Worm (Caenorhabditis elegans) whole organism, L4 larva: ENCODE data around the gene C13G3.1.

Experiments used
- F10B5.3 ChIP-seq: sonication (generic microtip); optimal IDR thresholded peaks from 2 replicates; lab custom pipeline; 2016; ENCODE audit warnings: mild to moderate bottlenecking, missing genetic modification characterization, missing compliant biosample characterization
- F26F4.8 ChIP-seq: fragments of 200-800 bp; sonication (Bioruptor generic); conservative IDR thresholded peaks from 2 replicates; pipeline ENCODE4 v1.3.6; 2022; ENCODE audit warnings: missing genetic modification characterization, missing compliant biosample characterization
- F37D6.2 ChIP-seq: sonication (generic microtip); optimal IDR thresholded peaks from 2 replicates; lab custom pipeline; 2016; ENCODE audit warnings: mild to moderate bottlenecking, missing genetic modification characterization, missing compliant biosample characterization
- Y105C5A.15 ChIP-seq: fragments of 200-800 bp; sonication (Bioruptor generic); IDR thresholded peaks from 2 replicates; pipeline ENCODE4 v1.3.6; 2022; ENCODE audit warnings: missing genetic modification characterization, missing compliant biosample characterization
- Y48G9A.11 ChIP-seq: fragments of 200-800 bp; sonication (Bioruptor generic); IDR thresholded peaks from 2 replicates; pipeline ENCODE4 v1.3.6; 2022; ENCODE audit warnings: missing genetic modification reagents, missing genetic modification characterization, missing compliant biosample characterization
- Y75B8A.6 ChIP-seq: fragments of 200-800 bp; sonication (Bioruptor generic); IDR thresholded peaks from 2 replicates; pipeline ENCODE4 v1.3.6; 2022; ENCODE audit warnings: missing genetic modification reagents, missing genetic modification characterization, missing compliant biosample characterization
- ama-1 ChIP-seq: fragments of 150-350 bp; optimal IDR thresholded peaks from 2 replicates; lab custom pipeline; 2014; ENCODE audit warnings: inconsistent platforms, mixed read lengths
- ces-1 ChIP-seq: fragments of 150-350 bp; sonication (generic microtip); optimal IDR thresholded peaks from 4 replicates; lab custom pipeline; 2014; ENCODE audit warnings: missing biosample characterization, missing genetic modification reagents, missing genetic modification characterization
- daf-16 ChIP-seq, 3 experiments: sonication (generic microtip); optimal IDR thresholded peaks; 2 replicates each; lab custom pipeline; 2016 to 2017; ENCODE audit warnings: missing genetic modification characterization in 3 of 3, missing genetic modification reagents in 3 of 3, mild to moderate bottlenecking in 2 of 3, missing compliant biosample characterization in 2 of 3, missing biosample characterization in 1 of 3, moderate library complexity in 1 of 3
- daf-19 ChIP-seq: fragments of 200-800 bp; sonication (Bioruptor generic); conservative IDR thresholded peaks from 2 replicates; pipeline ENCODE4 v1.3.6; 2022; ENCODE audit warnings: missing genetic modification characterization, missing compliant biosample characterization
- dmd-6 ChIP-seq: fragments of 200-800 bp; sonication (Bioruptor generic); IDR thresholded peaks from 2 replicates; pipeline ENCODE4 v1.3.6; 2022; ENCODE audit warnings: missing genetic modification reagents, missing genetic modification characterization, missing compliant biosample characterization
- dmd-8 ChIP-seq: fragments of 200-800 bp; sonication (Bioruptor generic); IDR thresholded peaks from 2 replicates; pipeline ENCODE4 v1.3.6; 2022; ENCODE audit warnings: missing genetic modification characterization, missing compliant biosample characterization
- dpl-1 ChIP-seq: fragments of 150-350 bp; optimal IDR thresholded peaks from 2 replicates; lab custom pipeline; 2014; ENCODE audit warnings: missing biosample characterization, missing genetic modification reagents, missing genetic modification characterization
- fkh-10 ChIP-seq: fragments of 150-350 bp; optimal IDR thresholded peaks from 2 replicates; lab custom pipeline; 2014; ENCODE audit warnings: missing biosample characterization, missing genetic modification reagents, missing genetic modification characterization
- hlh-11 ChIP-seq: fragments of 200-800 bp; sonication (Bioruptor generic); optimal IDR thresholded peaks from 2 replicates; lab custom pipeline; 2018; ENCODE audit warnings: mild to moderate bottlenecking, missing genetic modification characterization, missing compliant biosample characterization
- hlh-30 ChIP-seq: sonication (generic microtip); optimal IDR thresholded peaks from 2 replicates; lab custom pipeline; 2017; ENCODE audit warnings: antibody characterized with exemption, mild to moderate bottlenecking, missing genetic modification characterization, missing compliant biosample characterization; ENCODE audit not compliant: insufficient read depth
- hmg-1.1 ChIP-seq: fragments of 200-800 bp; sonication (Bioruptor generic); IDR thresholded peaks from 2 replicates; pipeline ENCODE4 v1.3.6; 2022; ENCODE audit warnings: missing genetic modification reagents, missing genetic modification characterization, missing compliant biosample characterization
- jun-1 ChIP-seq: fragments of 150-350 bp; optimal IDR thresholded peaks from 2 replicates; lab custom pipeline; 2014; ENCODE audit warnings: missing biosample characterization, missing genetic modification reagents, missing genetic modification characterization
- lin-38 ChIP-seq: fragments of 200-800 bp; sonication (Bioruptor generic); IDR thresholded peaks from 2 replicates; pipeline ENCODE4 v1.3.6; 2022; ENCODE audit warnings: missing genetic modification reagents, missing genetic modification characterization, missing compliant biosample characterization
- madf-9 ChIP-seq: fragments of 200-800 bp; sonication (Bioruptor generic); conservative IDR thresholded peaks from 2 replicates; pipeline ENCODE4 v1.3.6; 2022; ENCODE audit warnings: missing genetic modification reagents, missing genetic modification characterization, missing compliant biosample characterization
- mdt-29 ChIP-seq: fragments of 200-800 bp; sonication (Bioruptor generic); IDR thresholded peaks from 2 replicates; pipeline ENCODE4 v1.3.6; 2022; ENCODE audit warnings: missing genetic modification reagents, missing genetic modification characterization, missing compliant biosample characterization
- nhr-237 ChIP-seq: sonication (generic microtip); optimal IDR thresholded peaks from 2 replicates; lab custom pipeline; 2017; ENCODE audit warnings: missing biosample characterization, missing genetic modification characterization
- nhr-25 ChIP-seq: sonication (generic microtip); optimal IDR thresholded peaks from 2 replicates; lab custom pipeline; 2017; ENCODE audit warnings: missing genetic modification characterization, mild to moderate bottlenecking, missing compliant biosample characterization, antibody characterized with exemption, moderate library complexity, borderline replicate concordance; ENCODE audit not compliant: insufficient read depth
- nhr-6 ChIP-seq: fragments of 150-350 bp; optimal IDR thresholded peaks from 2 replicates; lab custom pipeline; 2014; ENCODE audit warnings: missing biosample characterization, missing genetic modification characterization
- pha-4 ChIP-seq, 2 experiments: fragments of 150-350 bp in 1 of 2; fragments of 200-800 bp in 1 of 2; sonication (Bioruptor generic) in 1 of 2; IDR thresholded peaks in 1 of 2; optimal IDR thresholded peaks in 1 of 2; 2 replicates each; pipeline versions ENCODE4 v1.3.6 to Lab custom; 2014 to 2022; ENCODE audit warnings: missing genetic modification characterization in 2 of 2, missing genetic modification reagents in 2 of 2, missing biosample characterization in 1 of 2, missing compliant biosample characterization in 1 of 2
- php-3 ChIP-seq: fragments of 200-800 bp; sonication (Bioruptor generic); IDR thresholded peaks from 2 replicates; pipeline ENCODE4 v1.3.6; 2022; ENCODE audit warnings: missing genetic modification reagents, missing genetic modification characterization, missing compliant biosample characterization
- pqm-1 ChIP-seq: sonication (generic microtip); optimal IDR thresholded peaks from 2 replicates; lab custom pipeline; 2017; ENCODE audit warnings: missing biosample characterization, missing genetic modification characterization
- rbr-2 ChIP-seq: sonication (generic microtip); optimal IDR thresholded peaks from 2 replicates; lab custom pipeline; 2016; ENCODE audit warnings: missing genotype, missing genetic modification characterization, missing compliant biosample characterization
- sdz-12 ChIP-seq: fragments of 200-800 bp; sonication (Bioruptor generic); optimal IDR thresholded peaks from 2 replicates; lab custom pipeline; 2018; ENCODE audit warnings: mild to moderate bottlenecking, missing genetic modification characterization, missing compliant biosample characterization
- skn-1 ChIP-seq: fragments of 150-350 bp; optimal IDR thresholded peaks from 2 replicates; lab custom pipeline; 2014; ENCODE audit warnings: missing biosample characterization, missing genetic modification characterization
- snpc-1.2 ChIP-seq: fragments of 200-800 bp; sonication (Bioruptor generic); IDR thresholded peaks from 2 replicates; pipeline ENCODE4 v1.3.6; 2022; ENCODE audit warnings: missing genetic modification reagents, missing genetic modification characterization, missing compliant biosample characterization
- snpc-4 ChIP-seq: fragments of 150-350 bp; optimal IDR thresholded peaks from 2 replicates; lab custom pipeline; 2014; ENCODE audit warnings: missing biosample characterization, missing genetic modification characterization
- spr-1 ChIP-seq: sonication (generic microtip); optimal IDR thresholded peaks from 2 replicates; lab custom pipeline; 2016; ENCODE audit warnings: mild to moderate bottlenecking, missing genetic modification characterization, missing compliant biosample characterization
- tra-1 ChIP-seq: fragments of 200-800 bp; sonication (Bioruptor generic); IDR thresholded peaks from 2 replicates; pipeline ENCODE4 v1.3.6; 2022; ENCODE audit warnings: missing genetic modification reagents, missing genetic modification characterization, missing compliant biosample characterization
- unc-62 ChIP-seq, 3 experiments: fragments of 150-350 bp in 1 of 3; sonication (generic microtip); optimal IDR thresholded peaks in 2 of 3; peaks in 1 of 3; 1 replicate in 1 of 3; 2 replicates in 2 of 3; lab custom pipeline; 2014 to 2017; ENCODE audit warnings: missing biosample characterization in 3 of 3, missing genetic modification characterization in 3 of 3, missing genetic modification reagents in 3 of 3, missing genotype in 1 of 3
- zag-1 ChIP-seq: fragments of 150-350 bp; optimal IDR thresholded peaks from 2 replicates; lab custom pipeline; 2014; ENCODE audit warnings: missing biosample characterization, missing genetic modification characterization
- zfp-2 ChIP-seq: sonication (generic microtip); optimal IDR thresholded peaks from 2 replicates; lab custom pipeline; 2016; ENCODE audit warnings: mild to moderate bottlenecking, missing genetic modification characterization, missing compliant biosample characterization
- zfp-3 ChIP-seq: fragments of 200-800 bp; sonication (Bioruptor generic); conservative IDR thresholded peaks from 2 replicates; pipeline ENCODE4 v1.3.6; 2022; ENCODE audit warnings: missing genetic modification reagents, missing genetic modification characterization, missing compliant biosample characterization
- zip-2 ChIP-seq: fragments of 150-350 bp; optimal IDR thresholded peaks from 2 replicates; lab custom pipeline; 2014; ENCODE audit warnings: missing biosample characterization, missing genetic modification characterization
- ztf-11 ChIP-seq: fragments of 150-350 bp; optimal IDR thresholded peaks from 2 replicates; lab custom pipeline; 2014; ENCODE audit warnings: missing biosample characterization, missing genetic modification characterization

C13G3.1 gene

DNA sequence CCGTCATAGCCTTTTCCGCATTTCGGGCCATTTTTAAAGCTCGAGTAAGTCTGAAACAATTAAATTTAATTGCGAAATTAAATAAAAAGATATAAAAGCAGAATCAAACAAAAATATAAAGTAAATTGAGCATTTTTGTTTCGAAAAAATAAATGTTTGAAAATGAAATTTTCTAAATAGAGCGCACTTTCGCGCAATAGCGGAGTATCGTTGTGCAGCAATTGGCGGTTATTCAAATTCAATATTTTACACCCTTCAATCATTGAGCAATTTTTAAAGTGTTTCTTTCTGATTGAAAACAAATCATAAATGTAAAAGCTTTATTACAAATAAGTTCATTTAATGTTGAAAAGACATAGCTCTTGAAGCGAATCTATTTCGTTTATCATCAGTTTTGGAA is 11.6 kb downstream of the C13G3.1 start, which contains the start of gene isy-1 (continued):
- TF ChIP-seq sdz-12 (GFP tag; lab: Kevin White, UChicago): no peak
- peak; percentile 16 for TF ChIP-seq rbr-2 (tag; lab: Kevin White, UChicago)
- no peak for TF ChIP-seq Y105C5A.15 (GFP tag; lab: Robert Waterston, UW)
- no peak for TF ChIP-seq Y75B8A.6 (GFP tag; lab: Robert Waterston, UW)
- no peak for TF ChIP-seq daf-19 (GFP tag; lab: Robert Waterston, UW)
- TF ChIP-seq nhr-6 (tag; lab: Kevin White, UChicago): peak; percentile 70
- no peak for TF ChIP-seq zip-2 (tag; lab: Kevin White, UChicago)
- TF ChIP-seq Y48G9A.11: peak; percentile 86
- no peak for TF ChIP-seq skn-1 (tag; lab: Kevin White, UChicago)
- no peak for TF ChIP-seq tra-1
- TF ChIP-seq, all 104 proteins: peak for 15

DNA sequence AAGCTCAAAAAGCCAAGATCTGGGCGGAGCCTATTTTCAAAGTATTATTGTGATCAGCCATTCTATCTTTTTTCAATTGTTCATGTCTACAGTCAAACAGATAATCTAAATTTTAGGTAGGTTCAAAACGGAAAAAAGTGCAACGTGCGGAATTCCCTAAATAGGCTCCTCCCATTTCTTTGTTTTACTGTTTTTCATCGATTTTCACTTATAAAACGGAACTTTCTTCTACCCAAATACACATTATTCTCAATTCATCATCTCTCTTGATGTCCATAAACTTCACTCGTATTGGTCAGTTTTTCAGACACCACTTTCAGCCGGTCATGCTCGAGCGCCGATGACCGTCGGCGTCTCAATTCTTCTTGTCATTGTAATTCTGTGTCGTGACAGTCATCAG is 13.5 kb downstream of the C13G3.1 start, which contains the start of gene F53B7.7:
Gene F53B7.7 (plus strand): TSS at position 301 of the 400 bp plus-strand sequence.
- TF ChIP-seq zfp-2 (tag; lab: Kevin White, UChicago) (no peak), snpc-1.2 (GFP tag; lab: Robert Waterston, UW) (no peak), dpl-1 (no peak), snpc-4 (tag; lab: Kevin White, UChicago) (no peak), ama-1 (lab: Kevin White, UChicago) (no peak), spr-1 (tag; lab: Kevin White, UChicago) (no peak), fkh-10 (GFP tag; lab: Kevin White, UChicago) (no peak), zfp-3 (GFP tag; lab: Robert Waterston, UW) (no peak)

DNA sequence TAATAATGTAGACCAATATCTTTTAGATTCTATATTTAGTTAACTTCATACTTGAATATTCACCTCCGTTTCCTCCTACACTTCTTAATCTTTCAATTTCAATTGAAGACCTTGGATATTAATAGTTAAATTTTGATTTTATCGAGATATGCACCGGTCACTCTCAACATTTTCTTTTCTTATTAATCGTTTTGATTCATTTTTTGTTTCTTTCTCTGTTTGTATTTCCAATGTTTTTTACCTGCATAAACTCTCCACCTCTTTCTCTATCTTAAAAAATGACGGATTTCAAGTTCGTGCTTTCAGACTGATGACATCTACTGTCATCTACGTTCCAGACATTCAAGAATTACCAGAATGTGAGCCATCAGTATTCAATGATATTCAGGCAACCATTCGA is 20.5 kb downstream of the C13G3.1 start, which contains the start of gene frpr-9:
Gene frpr-9 (plus strand): TSS at position 301 of the 400 bp plus-strand sequence.
- no peak for TF ChIP-seq hmg-1.1 (GFP tag; lab: Robert Waterston, UW)
- TF ChIP-seq mdt-29 (GFP tag; lab: Robert Waterston, UW): no peak
- TF ChIP-seq rbr-2 (tag; lab: Kevin White, UChicago): no peak
- TF ChIP-seq nhr-6 (tag; lab: Kevin White, UChicago): no peak
- TF ChIP-seq pha-4 (GFP tag; IDR thresholded peaks at IDR 0.05; lab: Robert Waterston, UW): no peak
- no peak for TF ChIP-seq pha-4 (tag; optimal IDR thresholded peaks at IDR 0.05; lab: Kevin White, UChicago)
- no peak for TF ChIP-seq jun-1 (tag; lab: Kevin White, UChicago)
- TF ChIP-seq hlh-11: no peak
- no peak for TF ChIP-seq nhr-25
- no peak for TF ChIP-seq nhr-237 (tag; lab: Kevin White, UChicago)
- TF ChIP-seq spr-1 (tag; lab: Kevin White, UChicago): no peak
- no peak for TF ChIP-seq unc-62 (GFP tag; optimal IDR thresholded peaks at IDR 0.05 in 1 of 2; lab: Kevin White, UChicago)
- TF ChIP-seq unc-62 (tag; optimal IDR thresholded peaks at IDR 0.05; lab: Kevin White, UChicago): no peak
- no peak for TF ChIP-seq daf-16 (GFP tag; optimal IDR thresholded peaks at IDR 0.05; lab: Kevin White, UChicago)
- TF ChIP-seq daf-16 (tag; optimal IDR thresholded peaks at IDR 0.05; lab: Kevin White, UChicago): no peak
- TF ChIP-seq dmd-6 (GFP tag; lab: Robert Waterston, UW): no peak
- TF ChIP-seq Y105C5A.15 (GFP tag; lab: Robert Waterston, UW): no peak
- no peak for TF ChIP-seq F26F4.8 (GFP tag; lab: Robert Waterston, UW)
- no peak for TF ChIP-seq zag-1 (tag; lab: Kevin White, UChicago)
- TF ChIP-seq php-3 (GFP tag; lab: Robert Waterston, UW): no peak
- no peak for TF ChIP-seq lin-38
- no peak for TF ChIP-seq daf-19 (GFP tag; lab: Robert Waterston, UW)

DNA sequence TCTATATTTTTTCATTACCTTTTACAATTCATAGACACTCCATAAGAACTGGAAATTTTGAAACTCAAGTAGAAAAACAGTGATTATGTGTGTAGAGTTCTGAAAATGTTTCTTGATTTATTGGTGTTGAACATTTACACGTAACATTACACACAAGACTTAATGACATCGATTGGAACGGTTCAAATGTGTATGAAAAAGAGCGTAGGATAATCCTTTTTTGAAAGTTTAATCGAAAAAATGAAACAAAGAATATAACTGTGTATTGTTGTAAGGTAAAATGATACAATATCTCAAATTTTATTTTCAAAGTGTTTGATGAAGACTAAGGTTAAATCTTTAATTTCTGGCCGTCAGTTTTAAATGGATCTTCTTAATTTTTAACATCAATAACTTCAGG is 31.2 kb downstream of the C13G3.1 start, which contains the start of gene fig-1:
Gene fig-1 (minus strand): TSS at position 101 of the 400 bp plus-strand sequence.
- TF ChIP-seq pqm-1 (no peak), dmd-6 (GFP tag; lab: Robert Waterston, UW) (no peak), ztf-11 (tag; lab: Kevin White, UChicago) (no peak), dmd-8 (GFP tag; lab: Robert Waterston, UW) (no peak), hlh-30 (tag; lab: Kevin White, UChicago) (no peak), F37D6.2 (tag; lab: Kevin White, UChicago) (no peak), F10B5.3 (tag; lab: Kevin White, UChicago) (no peak), madf-9 (GFP tag; lab: Robert Waterston, UW) (no peak), daf-19 (GFP tag; lab: Robert Waterston, UW) (no peak), dpl-1 (no peak), ces-1 (GFP tag; lab: Kevin White, UChicago) (no peak), zfp-3 (GFP tag; lab: Robert Waterston, UW) (no peak)
